Fruit fly (Drosophila melanogaster) whole organism, wandering third instar larva: ENCODE results near the gene CG12947.

Source experiments
- Abd-B ChIP-seq: fragments of >200 bp; optimal IDR thresholded peaks from 2 replicates; lab custom pipeline; 2017; ENCODE audit warnings: missing biosample characterization, missing genetic modification characterization
- CG32264 ChIP-seq: fragments of 200-800 bp; sonication (Bioruptor generic); optimal IDR thresholded peaks from 2 replicates; lab custom pipeline; 2016; ENCODE audit warnings: missing biosample characterization, missing genetic modification characterization
- CG9705 ChIP-seq: fragments of 200-800 bp; sonication (Bioruptor generic); optimal IDR thresholded peaks from 2 replicates; lab custom pipeline; 2018; ENCODE audit warnings: missing biosample characterization, mild to moderate bottlenecking, missing genetic modification characterization
- Dfd ChIP-seq: fragments of >200 bp; optimal IDR thresholded peaks from 2 replicates; lab custom pipeline; 2017; ENCODE audit warnings: missing biosample characterization, missing genetic modification characterization
- Dif ChIP-seq: fragments of 200-275, 200-300 bp; sonication (Bioruptor generic); optimal IDR thresholded peaks from 2 replicates; lab custom pipeline; 2018; ENCODE audit warnings: missing biosample characterization, missing genetic modification characterization; ENCODE audit not compliant: partially characterized antibody
- HLH106 ChIP-seq: fragments of 200-800 bp; optimal IDR thresholded peaks from 3 replicates; lab custom pipeline; 2019; ENCODE audit warnings: missing biosample characterization, mild to moderate bottlenecking, missing genetic modification characterization, moderate library complexity
- Hr78 ChIP-seq: fragments of >200 bp; optimal IDR thresholded peaks from 2 replicates; lab custom pipeline; 2017; ENCODE audit warnings: missing biosample characterization, missing genetic modification characterization
- Jra ChIP-seq: sonication (Bioruptor generic); optimal IDR thresholded peaks from 2 replicates; lab custom pipeline; 2016; ENCODE audit warnings: missing biosample characterization, missing genetic modification characterization
- Mio ChIP-seq: sonication (Bioruptor generic); optimal IDR thresholded peaks from 2 replicates; lab custom pipeline; 2016; ENCODE audit warnings: missing biosample characterization, missing genetic modification characterization
- Myc ChIP-seq: fragments of >200 bp; optimal IDR thresholded peaks from 2 replicates; lab custom pipeline; 2017
- N ChIP-seq: fragments of >200 bp; optimal IDR thresholded peaks from 2 replicates; lab custom pipeline; 2018; ENCODE audit warnings: missing biosample characterization, missing external identifiers, missing genetic modification characterization
- OdsH ChIP-seq: fragments of 200-800 bp; sonication (Bioruptor generic); optimal IDR thresholded peaks from 2 replicates; lab custom pipeline; 2016; ENCODE audit warnings: missing biosample characterization, mild to moderate bottlenecking, missing genetic modification characterization
- Rel ChIP-seq, 2 experiments: fragments of 200-800 bp; sonication (Bioruptor generic) in 1 of 2; optimal IDR thresholded peaks; 2 replicates in 1 of 2; 3 replicates in 1 of 2; lab custom pipeline; 2016 to 2019; ENCODE audit warnings: mild to moderate bottlenecking in 2 of 2, missing biosample characterization in 2 of 2, missing genetic modification characterization in 2 of 2, moderate library complexity in 1 of 2
- Sp1 ChIP-seq: fragments of 200-800 bp; sonication (Bioruptor generic); optimal IDR thresholded peaks from 3 replicates; lab custom pipeline; 2019; ENCODE audit warnings: missing biosample characterization, mild to moderate bottlenecking, missing genetic modification characterization, moderate library complexity
- Vsx2 ChIP-seq: fragments of 200-300, 225-300 bp; sonication (Bioruptor generic); optimal IDR thresholded peaks from 2 replicates; lab custom pipeline; 2018; ENCODE audit warnings: missing biosample characterization, missing genetic modification characterization; ENCODE audit not compliant: partially characterized antibody
- br ChIP-seq: fragments of 200-800 bp; sonication (Bioruptor generic); optimal IDR thresholded peaks from 2 replicates; lab custom pipeline; 2016; ENCODE audit warnings: missing biosample characterization, missing genetic modification characterization
- brk ChIP-seq: fragments of 200-800 bp; sonication (Bioruptor generic); optimal IDR thresholded peaks from 2 replicates; lab custom pipeline; 2016; ENCODE audit warnings: missing biosample characterization, mild to moderate bottlenecking, missing genetic modification characterization
- dmrt93B ChIP-seq: fragments of 200-800 bp; sonication (Bioruptor generic); optimal IDR thresholded peaks from 2 replicates; lab custom pipeline; 2018; ENCODE audit warnings: missing biosample characterization, mild to moderate bottlenecking, missing genetic modification characterization
- ey ChIP-seq: fragments of 200-800 bp; sonication (Bioruptor generic); optimal IDR thresholded peaks from 2 replicates; lab custom pipeline; 2016; ENCODE audit warnings: missing biosample characterization, missing genetic modification characterization
- foxo ChIP-seq, 2 experiments: fragments of 200-800 bp; sonication (Bioruptor generic); optimal IDR thresholded peaks; 2 replicates in 1 of 2; 3 replicates in 1 of 2; lab custom pipeline; 2016 to 2017; ENCODE audit warnings: missing biosample characterization in 2 of 2, missing genetic modification characterization in 2 of 2
- fru ChIP-seq: fragments of 200-800 bp; sonication (Bioruptor generic); optimal IDR thresholded peaks from 3 replicates; lab custom pipeline; 2016; ENCODE audit warnings: missing biosample characterization, mild to moderate bottlenecking, missing genetic modification characterization
- h ChIP-seq: fragments of 200-800 bp; sonication (Bioruptor generic); optimal IDR thresholded peaks from 3 replicates; lab custom pipeline; 2016; ENCODE audit warnings: missing biosample characterization, mild to moderate bottlenecking, missing genetic modification characterization
- jim ChIP-seq: fragments of 175-275, 200-325 bp; sonication (Bioruptor generic); optimal IDR thresholded peaks from 2 replicates; lab custom pipeline; 2016; ENCODE audit warnings: missing biosample characterization, mild to moderate bottlenecking, missing genetic modification characterization
- lola ChIP-seq: fragments of >200 bp; optimal IDR thresholded peaks from 2 replicates; lab custom pipeline; 2017; ENCODE audit warnings: missing biosample characterization, missing genetic modification characterization
- pan ChIP-seq: fragments of >200 bp; optimal IDR thresholded peaks from 2 replicates; lab custom pipeline; 2017
- psq ChIP-seq: fragments of 200-800 bp; sonication (Bioruptor generic); optimal IDR thresholded peaks from 3 replicates; lab custom pipeline; 2017; ENCODE audit warnings: missing biosample characterization, mild to moderate bottlenecking, missing genetic modification characterization, moderate library complexity
- rgr ChIP-seq: fragments of 200-800 bp; sonication (Bioruptor generic); optimal IDR thresholded peaks from 3 replicates; lab custom pipeline; 2016; ENCODE audit warnings: missing biosample characterization, mild to moderate bottlenecking, missing genetic modification characterization
- sage ChIP-seq: fragments of 200-800 bp; sonication (Bioruptor generic); optimal IDR thresholded peaks from 2 replicates; lab custom pipeline; 2016; ENCODE audit warnings: missing biosample characterization, mild to moderate bottlenecking, missing genetic modification characterization
- tai ChIP-seq: sonication (Bioruptor generic); optimal IDR thresholded peaks from 2 replicates; lab custom pipeline; 2016; ENCODE audit warnings: missing biosample characterization, missing genetic modification characterization
- usp ChIP-seq: fragments of >200 bp; optimal IDR thresholded peaks from 2 replicates; lab custom pipeline; 2017; ENCODE audit warnings: missing biosample characterization, missing genetic modification characterization
- woc ChIP-seq: sonication (Bioruptor generic); optimal IDR thresholded peaks from 2 replicates; lab custom pipeline; 2016; ENCODE audit warnings: missing biosample characterization, mild to moderate bottlenecking, missing genetic modification characterization

The CG12947 gene

DNA sequence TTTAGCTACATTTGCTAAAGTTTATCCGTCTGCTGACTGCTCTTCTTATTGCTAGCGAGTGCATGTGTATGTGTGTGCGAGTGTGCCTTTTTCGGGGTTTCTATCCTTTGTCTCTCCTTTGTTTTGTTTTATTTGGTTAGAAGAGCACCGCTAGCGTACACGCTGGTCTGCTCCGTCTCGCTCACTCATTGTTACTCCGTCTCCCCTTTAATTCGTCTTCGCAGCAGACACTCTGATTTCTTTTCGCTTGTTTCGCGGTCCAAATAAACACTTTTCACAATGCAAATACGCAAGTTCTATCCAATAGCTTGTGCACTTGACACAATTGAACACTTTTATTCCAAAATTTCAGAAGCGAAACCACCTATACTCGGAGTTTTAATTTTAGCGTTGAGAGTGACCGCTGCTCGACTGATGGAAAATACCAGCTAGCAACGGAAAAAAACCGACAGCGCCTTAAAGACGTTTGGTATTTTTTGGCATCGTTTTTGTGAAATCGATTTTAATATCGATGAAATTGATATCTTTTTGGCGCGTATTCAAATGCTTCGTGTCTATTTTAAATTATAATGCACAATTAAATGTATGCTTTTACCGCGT is 29.2 kb downstream of the CG12947 start, which contains the start of gene FBXO11:
Gene FBXO11, minus strand, starts transcription at position 423 of the 600 bp plus-strand sequence.
- TF ChIP-seq sage (GFP tag; lab: Kevin White, UChicago) (peak; percentile 6), rgr (GFP tag; lab: Kevin White, UChicago) (peak; percentile 46), Rel (GFP tag; optimal IDR thresholded peaks at IDR 0.05; lab: Kevin White, UChicago) (no peak), Rel (tag; optimal IDR thresholded peaks at IDR 0.05; lab: Kevin White, UChicago) (peak; percentile 95), psq (GFP tag; lab: Kevin White, UChicago) (peak; percentile 100), lola (GFP tag; lab: Kevin White, UChicago) (no peak), tai (GFP tag; lab: Kevin White, UChicago) (no peak), Sp1 (GFP tag; lab: Kevin White, UChicago) (peak; percentile 78), CG9705 (peak; percentile 24), HLH106 (tag; lab: Kevin White, UChicago) (peak; percentile 10), jim (GFP tag; lab: Kevin White, UChicago) (peak; percentile 98), OdsH (GFP tag; lab: Kevin White, UChicago) (peak; percentile 12)

DNA sequence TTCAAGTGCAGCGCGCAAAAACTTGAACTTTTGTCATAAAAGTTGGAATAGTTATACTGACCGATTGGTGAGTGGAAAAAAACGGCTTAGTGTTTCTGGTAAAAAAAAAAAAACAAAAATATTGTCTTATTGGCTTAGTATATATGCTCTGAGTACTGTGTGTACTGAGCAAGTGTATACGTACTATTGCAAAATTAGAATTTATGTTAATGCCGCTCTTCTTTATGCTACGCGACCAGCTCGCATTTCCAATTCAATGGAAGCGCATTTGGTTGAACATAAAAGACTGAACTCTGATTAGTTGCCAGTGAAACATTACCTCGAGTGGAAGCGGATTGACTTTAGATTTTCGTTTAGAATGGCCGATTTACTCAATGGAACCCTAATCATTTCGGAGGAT is 32.6 kb downstream of the CG12947 start, which contains the start of gene CG8534:
Gene CG8534, plus strand, starts transcription at position 301 of the 400 bp plus-strand sequence.
- TF ChIP-seq ey (GFP tag; lab: Kevin White, UChicago) = no peak
- TF ChIP-seq woc (GFP tag; lab: Kevin White, UChicago) = no peak
- TF ChIP-seq usp (GFP tag; lab: Kevin White, UChicago) = no peak
- TF ChIP-seq CG32264 = no peak
- TF ChIP-seq rgr (GFP tag; lab: Kevin White, UChicago) = no peak

DNA sequence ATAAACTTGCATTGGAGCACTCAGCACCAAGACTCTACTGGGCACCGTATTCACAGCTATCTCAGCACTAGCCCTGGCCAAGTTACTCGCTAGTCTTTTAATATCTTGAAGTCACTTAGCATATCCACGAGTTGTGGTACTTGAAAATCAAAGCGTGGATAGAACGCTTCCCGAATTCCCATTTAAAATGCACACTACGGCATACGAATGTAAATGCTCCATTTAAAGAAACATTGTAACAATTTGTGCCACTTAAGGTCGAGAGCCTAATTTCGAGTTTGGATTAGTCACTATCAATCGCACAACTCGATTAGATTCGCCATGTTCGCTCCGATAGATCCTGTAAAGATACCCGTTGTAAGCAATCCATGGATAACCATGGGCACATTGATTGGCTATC is 34.0 kb downstream of the CG12947 start, which contains the start of gene eloF:
Gene eloF, plus strand, starts transcription at position 301 of the 400 bp plus-strand sequence.
- TF ChIP-seq Sp1 (GFP tag; lab: Kevin White, UChicago) (no peak), rgr (GFP tag; lab: Kevin White, UChicago) (no peak), Rel (GFP tag; optimal IDR thresholded peaks at IDR 0.05; lab: Kevin White, UChicago) (no peak), Rel (tag; optimal IDR thresholded peaks at IDR 0.05; lab: Kevin White, UChicago) (no peak), Hr78 (no peak), woc (GFP tag; lab: Kevin White, UChicago) (no peak), brk (GFP tag; lab: Kevin White, UChicago) (no peak), foxo (GFP tag; optimal IDR thresholded peaks at IDR 0.05; lab: Kevin White, UChicago) (no peak), Myc (lab: Kevin White, UChicago) (no peak), psq (GFP tag; lab: Kevin White, UChicago) (no peak), CG32264 (no peak), br (GFP tag; lab: Kevin White, UChicago) (no peak), ey (GFP tag; lab: Kevin White, UChicago) (no peak), CG9705 (no peak), Dfd (no peak), dmrt93B (GFP tag; lab: Kevin White, UChicago) (no peak), fru (GFP tag; lab: Kevin White, UChicago) (no peak)

DNA sequence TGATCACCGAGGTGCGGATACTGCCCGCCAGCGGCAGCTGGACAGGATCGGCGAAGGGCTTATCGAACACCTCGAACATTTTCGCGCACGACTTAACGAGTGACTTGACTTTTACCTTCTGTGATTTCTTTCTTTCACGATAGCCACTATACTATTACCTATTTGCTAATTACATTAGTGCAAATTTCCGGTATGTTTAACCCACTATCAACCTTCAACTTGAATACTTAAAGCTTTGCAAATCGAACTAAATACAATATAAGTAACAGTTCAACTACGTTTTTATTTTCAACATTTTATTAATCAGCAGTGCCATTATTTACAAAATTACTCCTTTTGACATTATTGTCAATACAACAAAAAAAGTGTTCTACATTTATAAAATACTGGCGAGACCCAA is 37.0 kb downstream of the CG12947 start, which contains the start of gene CG16904:
Gene CG16904, minus strand, starts transcription at position 101 of the 400 bp plus-strand sequence.
- TF ChIP-seq Dif (GFP tag; lab: Kevin White, UChicago) = no peak
- TF ChIP-seq HLH106 (tag; lab: Kevin White, UChicago) = no peak
- no peak for TF ChIP-seq h (GFP tag; lab: Kevin White, UChicago)

DNA sequence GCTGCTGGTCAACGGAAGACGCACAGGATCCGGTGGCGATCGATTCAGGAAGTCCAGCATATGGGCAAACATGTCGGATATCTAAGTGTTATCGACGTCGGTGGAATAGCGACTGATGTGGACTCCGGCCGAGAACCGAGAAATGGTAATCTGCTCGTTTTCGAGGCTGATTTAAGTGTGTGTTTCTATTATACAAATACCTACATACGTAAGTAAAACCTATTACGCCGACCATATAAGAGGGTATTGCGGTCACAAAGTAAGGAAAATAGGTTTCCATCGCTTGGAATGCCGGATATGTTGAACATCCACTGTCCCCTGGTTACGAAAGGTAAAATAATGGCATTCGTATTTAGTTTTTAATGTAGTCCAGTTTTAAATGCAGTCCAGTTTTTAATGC is 38.4 kb downstream of the CG12947 start, which contains the start of gene CG9459:
Gene CG9459, minus strand, starts transcription at position 101 of the 400 bp plus-strand sequence.
- TF ChIP-seq ey (GFP tag; lab: Kevin White, UChicago) = no peak
- no peak for TF ChIP-seq Dfd
- no peak for TF ChIP-seq Mio (GFP tag; lab: Kevin White, UChicago)
- no peak for TF ChIP-seq dmrt93B (GFP tag; lab: Kevin White, UChicago)
- TF ChIP-seq psq (GFP tag; lab: Kevin White, UChicago) = no peak

DNA sequence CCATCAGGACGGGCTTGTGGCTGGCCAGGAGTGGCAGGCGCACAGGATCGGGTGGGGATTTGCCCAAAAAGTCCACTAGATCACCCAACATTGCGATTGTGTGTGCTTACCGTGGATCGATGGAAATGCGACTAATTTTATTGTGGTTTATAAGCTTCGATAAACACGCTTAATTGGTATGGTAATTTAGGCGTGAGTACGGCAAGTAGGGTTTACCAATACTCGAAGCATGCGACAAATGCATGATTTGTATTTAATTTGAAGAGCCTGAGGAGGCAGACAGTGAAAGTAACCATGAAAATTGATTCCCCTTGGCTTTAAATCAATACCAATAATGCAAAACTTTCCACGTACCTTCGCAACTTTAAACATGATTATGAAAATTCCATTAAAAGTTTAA is 39.9 kb downstream of the CG12947 start, which contains the start of gene CG9458:
Gene CG9458, minus strand, starts transcription at position 101 of the 400 bp plus-strand sequence.
- TF ChIP-seq h (GFP tag; lab: Kevin White, UChicago) (no peak), OdsH (GFP tag; lab: Kevin White, UChicago) (no peak), ey (GFP tag; lab: Kevin White, UChicago) (no peak), sage (GFP tag; lab: Kevin White, UChicago) (no peak), jim (GFP tag; lab: Kevin White, UChicago) (no peak), N (GFP tag; lab: Kevin White, UChicago) (no peak), Abd-B (GFP tag; lab: Kevin White, UChicago) (no peak), pan (lab: Kevin White, UChicago) (no peak), Hr78 (no peak), Jra (GFP tag; lab: Kevin White, UChicago) (no peak), Vsx2 (GFP tag; lab: Kevin White, UChicago) (no peak), CG9705 (no peak), Rel (GFP tag; optimal IDR thresholded peaks at IDR 0.05; lab: Kevin White, UChicago) (no peak), Rel (tag; optimal IDR thresholded peaks at IDR 0.05; lab: Kevin White, UChicago) (no peak)
